Worm (Caenorhabditis elegans) whole organism, mixed stage, embryonic: ENCODE data around the gene sre-6.

Experiments
- blmp-1 ChIP-seq: fragments of 150-350 bp; optimal IDR thresholded peaks from 2 replicates; lab custom pipeline; 2014; ENCODE audit warnings: missing biosample characterization, missing genetic modification characterization
- elt-1 ChIP-seq: sonication (generic microtip); optimal IDR thresholded peaks from 2 replicates; lab custom pipeline; 2017; ENCODE audit warnings: missing genetic modification characterization, mild to moderate bottlenecking, missing compliant biosample characterization, antibody characterized with exemption, moderate library complexity, borderline replicate concordance; ENCODE audit not compliant: insufficient read depth
- nhr-28 ChIP-seq: fragments of 150-350 bp; optimal IDR thresholded peaks from 2 replicates; lab custom pipeline; 2014; ENCODE audit warnings: missing biosample characterization, missing genetic modification characterization
- nhr-76 ChIP-seq: sonication (generic microtip); optimal IDR thresholded peaks from 2 replicates; lab custom pipeline; 2017; ENCODE audit warnings: missing biosample characterization, missing genetic modification characterization
- snpc-4 ChIP-seq: fragments of 150-350 bp; optimal IDR thresholded peaks from 2 replicates; lab custom pipeline; 2014; ENCODE audit warnings: missing biosample characterization, missing genetic modification characterization

- TF ChIP-seq blmp-1 (tag; lab: Kevin White, UChicago), result no peak
- TF ChIP-seq elt-1 (tag; lab: Kevin White, UChicago), result no peak
- no peak for TF ChIP-seq snpc-4 (tag; lab: Kevin White, UChicago)
- TF ChIP-seq nhr-28, result no peak
- no peak for TF ChIP-seq nhr-76 (tag; lab: Kevin White, UChicago)
Measured at ce11 chrV:10795494-10795893, 32.9 kb upstream of the sre-6 start, which contains the start of gene D1054.19.
